Worm (Caenorhabditis elegans) whole organism, L1 larva: ENCODE data around the gene R05G9.5.
A peak's percentile ranks its signal among the peaks of the same experiment; 100 is the strongest.

Experiments used
- C04F5.9 ChIP-seq: sonication (generic microtip); optimal IDR thresholded peaks from 2 replicates; lab custom pipeline; 2016; ENCODE audit warnings: missing genetic modification characterization, missing compliant biosample characterization
- C16A3.4 ChIP-seq: fragments of 150-350 bp; optimal IDR thresholded peaks from 2 replicates; lab custom pipeline; 2014; ENCODE audit warnings: missing biosample characterization, missing genetic modification characterization
- C34B4.2 ChIP-seq: sonication (generic microtip); optimal IDR thresholded peaks from 2 replicates; lab custom pipeline; 2017; ENCODE audit warnings: mild to moderate bottlenecking, missing genetic modification characterization, missing compliant biosample characterization
- F16B12.6 ChIP-seq: fragments of 150-350 bp; optimal IDR thresholded peaks from 2 replicates; lab custom pipeline; 2014; ENCODE audit warnings: missing biosample characterization, missing genetic modification characterization
- Y116A8C.19 ChIP-seq: sonication (generic microtip); optimal IDR thresholded peaks from 2 replicates; lab custom pipeline; 2016; ENCODE audit warnings: missing compliant biosample characterization, missing genetic modification characterization, borderline replicate concordance
- aha-1 ChIP-seq: fragments of 150-350 bp; optimal IDR thresholded peaks from 2 replicates; lab custom pipeline; 2014; ENCODE audit warnings: missing biosample characterization, missing genetic modification characterization
- ceh-88 ChIP-seq: fragments of 200-800 bp; sonication (Bioruptor generic); IDR thresholded peaks from 2 replicates; pipeline ENCODE4 v1.3.6; 2022; ENCODE audit warnings: missing genetic modification characterization, missing compliant biosample characterization
- ceh-90 ChIP-seq: sonication (generic microtip); optimal IDR thresholded peaks from 2 replicates; lab custom pipeline; 2016; ENCODE audit warnings: missing genetic modification characterization, missing compliant biosample characterization
- ces-1 ChIP-seq: fragments of 150-350 bp; optimal IDR thresholded peaks from 2 replicates; lab custom pipeline; 2014; ENCODE audit warnings: missing biosample characterization, missing genetic modification reagents, missing genetic modification characterization
- dsc-1 ChIP-seq: sonication (generic microtip); optimal IDR thresholded peaks from 2 replicates; lab custom pipeline; 2016; ENCODE audit warnings: mild to moderate bottlenecking, missing genetic modification characterization, missing compliant biosample characterization
- egl-27 ChIP-seq, 2 experiments: fragments of 150-350 bp in 1 of 2; sonication (generic microtip); optimal IDR thresholded peaks; 3 replicates each; lab custom pipeline; 2017 to 2018; ENCODE audit warnings: missing biosample characterization in 2 of 2, missing genetic modification characterization in 2 of 2, missing genetic modification reagents in 2 of 2
- elt-2 ChIP-seq: sonication (generic microtip); optimal IDR thresholded peaks from 2 replicates; lab custom pipeline; 2016; ENCODE audit warnings: missing genetic modification characterization, mild to moderate bottlenecking, inconsistent platforms, missing compliant biosample characterization, missing genetic modification reagents
- grh-1 ChIP-seq: fragments of 200-800 bp; sonication (Bioruptor generic); IDR thresholded peaks from 2 replicates; pipeline ENCODE4 v1.3.6; 2022; ENCODE audit warnings: missing genetic modification reagents, missing genetic modification characterization, missing compliant biosample characterization
- irx-1 ChIP-seq: sonication (generic microtip); optimal IDR thresholded peaks from 2 replicates; lab custom pipeline; 2016; ENCODE audit warnings: missing genetic modification characterization, missing compliant biosample characterization
- jun-1 ChIP-seq: fragments of 150-350 bp; optimal IDR thresholded peaks from 2 replicates; lab custom pipeline; 2014; ENCODE audit warnings: missing biosample characterization, missing genetic modification reagents, missing genetic modification characterization
- lin-13 ChIP-seq: fragments of 150-350 bp; optimal IDR thresholded peaks from 2 replicates; lab custom pipeline; 2014; ENCODE audit warnings: missing biosample characterization, missing genetic modification reagents, missing genetic modification characterization
- lin-14 ChIP-seq: fragments of 200-800 bp; sonication (Bioruptor generic); optimal IDR thresholded peaks from 2 replicates; lab custom pipeline; 2018; ENCODE audit warnings: mild to moderate bottlenecking, missing genetic modification characterization, moderate library complexity, missing compliant biosample characterization
- lin-35 ChIP-seq, 2 experiments: fragments of 150-350 bp; optimal IDR thresholded peaks; 2 replicates each; lab custom pipeline; 2014; ENCODE audit warnings: missing biosample characterization in 2 of 2, missing genetic modification characterization in 2 of 2, missing genetic modification reagents in 2 of 2
- mdl-1 ChIP-seq, 2 experiments: fragments of 150-350 bp; optimal IDR thresholded peaks; 2 replicates each; lab custom pipeline; 2014 to 2017; ENCODE audit warnings: missing biosample characterization in 2 of 2, missing genetic modification characterization in 2 of 2, inconsistent platforms in 1 of 2
- mef-2 ChIP-seq: fragments of 150-350 bp; optimal IDR thresholded peaks from 2 replicates; lab custom pipeline; 2014; ENCODE audit warnings: missing biosample characterization, missing genetic modification characterization
- mep-1 ChIP-seq: fragments of 150-350 bp; optimal IDR thresholded peaks from 2 replicates; lab custom pipeline; 2014; ENCODE audit warnings: missing biosample characterization, missing genetic modification characterization
- nhr-11 ChIP-seq: fragments of 150-350 bp; optimal IDR thresholded peaks from 2 replicates; lab custom pipeline; 2014; ENCODE audit warnings: missing biosample characterization, missing genetic modification characterization
- nhr-28 ChIP-seq: fragments of 150-350 bp; optimal IDR thresholded peaks from 2 replicates; lab custom pipeline; 2014; ENCODE audit warnings: missing biosample characterization, missing genetic modification characterization
- nhr-47 ChIP-seq: sonication (generic microtip); optimal IDR thresholded peaks from 2 replicates; lab custom pipeline; 2016; ENCODE audit warnings: mild to moderate bottlenecking, missing genetic modification characterization, moderate library complexity, missing compliant biosample characterization
- nhr-71 ChIP-seq: sonication (generic microtip); optimal IDR thresholded peaks from 2 replicates; lab custom pipeline; 2016; ENCODE audit warnings: mild to moderate bottlenecking, missing genetic modification characterization, moderate library complexity, missing compliant biosample characterization
- nhr-76 ChIP-seq: sonication (generic microtip); optimal IDR thresholded peaks from 2 replicates; lab custom pipeline; 2017; ENCODE audit warnings: missing biosample characterization, missing genetic modification characterization
- nhr-77 ChIP-seq: fragments of 150-350 bp; optimal IDR thresholded peaks from 2 replicates; lab custom pipeline; 2014; ENCODE audit warnings: missing biosample characterization, missing genetic modification characterization
- nhr-84 ChIP-seq: sonication (generic microtip); optimal IDR thresholded peaks from 2 replicates; lab custom pipeline; 2017; ENCODE audit warnings: missing biosample characterization, missing genetic modification characterization
- nhr-85 ChIP-seq: sonication (generic microtip); peaks from one replicate; lab custom pipeline; 2016; ENCODE audit warnings: missing genetic modification characterization, inconsistent platforms, missing compliant biosample characterization
- pag-3 ChIP-seq: sonication (generic microtip); optimal IDR thresholded peaks from 2 replicates; lab custom pipeline; 2017; ENCODE audit warnings: missing genetic modification characterization, mild to moderate bottlenecking, missing compliant biosample characterization, antibody characterized with exemption, borderline replicate concordance; ENCODE audit not compliant: insufficient read depth
- pax-3 ChIP-seq: fragments of 200-800 bp; sonication (Bioruptor generic); optimal IDR thresholded peaks from 2 replicates; lab custom pipeline; 2018; ENCODE audit warnings: mild to moderate bottlenecking, missing genetic modification characterization, moderate library complexity, missing compliant biosample characterization
- pqm-1 ChIP-seq: sonication (generic microtip); optimal IDR thresholded peaks from 3 replicates; lab custom pipeline; 2017; ENCODE audit warnings: missing biosample characterization, missing genetic modification characterization
- skn-1 ChIP-seq: fragments of 150-350 bp; optimal IDR thresholded peaks from 2 replicates; lab custom pipeline; 2014; ENCODE audit warnings: missing biosample characterization, missing genetic modification characterization
- snpc-4 ChIP-seq: fragments of 150-350 bp; optimal IDR thresholded peaks from 2 replicates; lab custom pipeline; 2014; ENCODE audit warnings: missing biosample characterization, missing genetic modification characterization
- sox-4 ChIP-seq: sonication (generic microtip); optimal IDR thresholded peaks from 2 replicates; lab custom pipeline; 2016; ENCODE audit warnings: missing genetic modification characterization, missing compliant biosample characterization
- sptf-1 ChIP-seq: fragments of 150-350 bp; optimal IDR thresholded peaks from 2 replicates; lab custom pipeline; 2014; ENCODE audit warnings: missing biosample characterization, missing genetic modification characterization
- swsn-7 ChIP-seq: sonication (generic microtip); optimal IDR thresholded peaks from 2 replicates; lab custom pipeline; 2016; ENCODE audit warnings: missing genetic modification characterization, missing compliant biosample characterization
- unc-130 ChIP-seq: fragments of 150-350 bp; optimal IDR thresholded peaks from 2 replicates; lab custom pipeline; 2017; ENCODE audit warnings: missing biosample characterization, missing genetic modification characterization, inconsistent platforms
- unc-98 ChIP-seq: fragments of 200-800 bp; sonication (Bioruptor generic); IDR thresholded peaks from 2 replicates; pipeline ENCODE4 v1.3.6; 2022; ENCODE audit warnings: missing genetic modification characterization, missing compliant biosample characterization
- zip-4 ChIP-seq: fragments of 200-800 bp; sonication (Bioruptor generic); optimal IDR thresholded peaks from 2 replicates; lab custom pipeline; 2018; ENCODE audit warnings: mild to moderate bottlenecking, missing genetic modification characterization, moderate library complexity, missing compliant biosample characterization
- ztf-11 ChIP-seq, 2 experiments: sonication (generic microtip); optimal IDR thresholded peaks; 2 replicates each; lab custom pipeline; 2016 to 2017; ENCODE audit warnings: missing genetic modification characterization in 2 of 2, missing biosample characterization in 1 of 2, missing compliant biosample characterization in 1 of 2
- ztf-4 ChIP-seq: fragments of 150-350 bp; optimal IDR thresholded peaks from 2 replicates; lab custom pipeline; 2014; ENCODE audit warnings: missing biosample characterization, missing genetic modification characterization

Gene R05G9.5

DNA sequence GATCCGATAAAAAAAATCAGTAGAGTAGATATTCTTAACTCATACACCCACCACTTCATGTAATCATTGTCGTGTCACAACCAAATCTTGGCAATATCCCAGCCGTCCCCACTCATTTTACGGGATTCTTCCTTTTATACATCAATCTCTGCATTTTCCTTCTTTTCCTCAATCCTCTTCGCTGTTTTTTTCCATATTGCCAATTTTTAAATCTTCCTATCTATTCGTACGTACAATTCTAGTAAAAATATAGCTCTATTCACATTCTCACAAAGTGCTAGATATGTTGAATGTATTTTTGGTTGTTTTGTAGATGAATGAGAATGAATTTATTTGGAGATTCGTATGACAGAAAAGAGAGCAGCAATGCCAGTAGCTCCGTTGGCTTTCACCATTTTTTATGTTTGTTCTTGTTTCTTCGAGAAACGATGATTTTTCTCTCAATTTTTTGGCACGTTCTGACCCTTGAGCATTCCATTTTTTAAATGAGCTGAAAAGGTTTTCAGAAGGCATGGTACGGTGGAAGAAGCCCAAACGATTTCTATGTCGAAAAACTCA, 24.8 kb downstream of the R05G9.5 start, which contains the start of gene T28D9.16:
T28D9.16 (plus strand) TSS at position 508 of the 558 bp plus-strand sequence.
- TF ChIP-seq swsn-7 (tag; lab: Kevin White, UChicago) (no peak), nhr-77 (tag; lab: Kevin White, UChicago) (no peak), Y116A8C.19 (no peak), ces-1 (no peak), egl-27 (tag; optimal IDR thresholded peaks at IDR 0.05; lab: Kevin White, UChicago) (no peak), jun-1 (no peak), nhr-71 (tag; lab: Kevin White, UChicago) (no peak), ztf-11 (tag; optimal IDR thresholded peaks at IDR 0.05; lab: Kevin White, UChicago) (no peak), grh-1 (GFP tag; lab: Robert Waterston, UW) (no peak), skn-1 (tag; lab: Kevin White, UChicago) (no peak), ceh-88 (GFP tag; lab: Robert Waterston, UW) (no peak), nhr-47 (tag; lab: Kevin White, UChicago) (no peak), dsc-1 (tag; lab: Kevin White, UChicago) (no peak), nhr-85 (no peak), pax-3 (tag; lab: Kevin White, UChicago) (no peak)

DNA sequence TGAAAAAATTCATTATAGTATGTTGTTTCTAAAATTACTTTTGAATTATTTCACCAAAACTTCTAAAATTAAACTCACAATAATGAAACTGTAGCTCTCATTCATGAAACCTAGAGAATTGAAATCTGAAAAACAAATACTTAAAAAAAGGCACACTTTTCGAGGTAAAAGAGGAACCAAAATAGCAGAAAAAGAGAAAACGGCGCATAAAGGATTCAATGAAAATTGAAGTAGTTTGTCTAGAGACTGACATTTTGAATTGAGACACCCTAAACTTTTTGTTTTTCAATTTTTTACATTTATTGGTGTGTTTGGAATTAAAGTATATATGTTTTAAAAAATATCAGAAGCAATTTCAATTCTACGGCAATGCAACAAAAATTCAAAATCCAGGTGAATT, 29.1 kb downstream of the R05G9.5 start, which contains the start of gene dgk-5:
dgk-5 (minus strand) TSS at position 101 of the 400 bp plus-strand sequence.
- TF ChIP-seq mef-2 (tag; lab: Kevin White, UChicago) (no peak), pqm-1 (tag; lab: Kevin White, UChicago) (no peak), unc-130 (tag; lab: Kevin White, UChicago) (no peak), jun-1 (no peak), swsn-7 (tag; lab: Kevin White, UChicago) (no peak), C04F5.9 (tag; lab: Kevin White, UChicago) (no peak), mep-1 (tag; lab: Kevin White, UChicago) (no peak), zip-4 (GFP tag; lab: Kevin White, UChicago) (no peak), pag-3 (no peak), C16A3.4 (tag; lab: Kevin White, UChicago) (no peak), snpc-4 (no peak), C34B4.2 (tag; lab: Kevin White, UChicago) (no peak), nhr-76 (tag; lab: Kevin White, UChicago) (no peak), mdl-1 (tag; optimal IDR thresholded peaks at IDR 0.05; lab: Kevin White, UChicago) (no peak)

DNA sequence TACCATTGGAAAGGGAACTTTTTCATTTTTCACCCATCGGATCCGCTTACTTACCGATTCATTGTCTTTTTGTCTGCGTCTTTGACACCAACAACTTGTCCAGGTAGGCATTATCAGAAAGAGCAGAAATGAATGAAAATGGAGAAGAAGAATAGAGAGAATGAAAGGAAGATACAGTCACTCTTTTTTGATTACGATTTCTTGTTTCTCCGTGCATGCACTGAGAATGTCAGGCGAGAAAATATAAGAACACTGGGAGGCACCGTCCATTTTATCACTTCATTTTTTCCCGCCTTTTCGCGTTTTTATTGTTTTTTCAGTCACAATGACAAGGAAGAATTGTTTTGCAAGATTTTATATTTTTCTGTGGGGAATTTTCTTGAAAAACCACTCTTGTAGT, 30.7 kb downstream of the R05G9.5 start:
- TF ChIP-seq lin-14 (no peak), mep-1 (tag; lab: Kevin White, UChicago) (no peak), ceh-90 (no peak), swsn-7 (tag; lab: Kevin White, UChicago) (no peak), elt-2 (tag; lab: Kevin White, UChicago) (peak; percentile 43), irx-1 (tag; lab: Kevin White, UChicago) (no peak)

- TF ChIP-seq sptf-1 (tag; lab: Kevin White, UChicago) (no peak), F16B12.6 (tag; lab: Kevin White, UChicago) (no peak), swsn-7 (tag; lab: Kevin White, UChicago) (no peak), aha-1 (no peak), ztf-4 (tag; lab: Kevin White, UChicago) (no peak), lin-13 (GFP tag; lab: Kevin White, UChicago) (no peak), unc-130 (tag; lab: Kevin White, UChicago) (no peak), nhr-28 (no peak), nhr-84 (tag; lab: Kevin White, UChicago) (no peak), ceh-88 (GFP tag; lab: Robert Waterston, UW) (no peak), Y116A8C.19 (no peak), lin-14 (no peak), unc-98 (GFP tag; lab: Robert Waterston, UW) (no peak), lin-35 (GFP tag; optimal IDR thresholded peaks at IDR 0.05; lab: Kevin White, UChicago) (no peak), nhr-11 (tag; lab: Kevin White, UChicago) (no peak), sox-4 (tag; lab: Kevin White, UChicago) (no peak)
Measured at ce11 chrII:6454671-6455070, 45.4 kb downstream of the R05G9.5 start, which contains the start of gene aptf-1. Gene aptf-1 (plus strand): TSS chrII:6454971.
